Worm (Caenorhabditis elegans): ENCODE measurements around the gene tps-1.

tps-1 gene

ce11 chrX:17515207-17515902, 41.0 kb upstream of the tps-1 start:
- TF ChIP-seq sea-1 (GFP tag; conservative IDR thresholded peaks at IDR 0.05) (no peak), hmbx-1 (tag; optimal IDR thresholded peaks at IDR 0.05) (no peak), tbx-37 (GFP tag; conservative IDR thresholded peaks at IDR 0.05) (no peak), ets-7 (tag; optimal IDR thresholded peaks at IDR 0.05) (no peak)

- no peak for TF ChIP-seq aly-1 (tag; optimal IDR thresholded peaks at IDR 0.05)
- no peak for TF ChIP-seq hmbx-1 (tag; optimal IDR thresholded peaks at IDR 0.05)
- no peak for TF ChIP-seq tbx-11 (GFP tag; IDR thresholded peaks at IDR 0.05)
- TF ChIP-seq B0310.2 (tag; optimal IDR thresholded peaks at IDR 0.05): no peak
- TF ChIP-seq sea-1 (GFP tag; conservative IDR thresholded peaks at IDR 0.05): no peak
- TF ChIP-seq ceh-13 (GFP tag; optimal IDR thresholded peaks at IDR 0.05): no peak
- no peak for TF ChIP-seq tra-4 (tag; optimal IDR thresholded peaks at IDR 0.05)
- no peak for TF ChIP-seq hnd-1 (tag; optimal IDR thresholded peaks at IDR 0.05)
- TF ChIP-seq ets-7 (tag; optimal IDR thresholded peaks at IDR 0.05): no peak
- TF ChIP-seq flt-1 (GFP tag; IDR thresholded peaks at IDR 0.05): no peak
- no peak for TF ChIP-seq tbx-37 (GFP tag; conservative IDR thresholded peaks at IDR 0.05)
- no peak for TF ChIP-seq ceh-36 (tag; optimal IDR thresholded peaks at IDR 0.05)
- no peak for TF ChIP-seq F13C5.2 (tag; optimal IDR thresholded peaks at IDR 0.05)
- no peak for TF ChIP-seq hmg-4 (GFP tag; optimal IDR thresholded peaks at IDR 0.05)
- no peak for TF ChIP-seq scrt-1 (GFP tag; IDR thresholded peaks at IDR 0.05)
Observed at ce11 chrX:17514422-17514821, 40.1 kb upstream of the tps-1 start.

- no peak for TF ChIP-seq tbx-11 (GFP tag; IDR thresholded peaks at IDR 0.05)
- TF ChIP-seq ceh-13 (GFP tag; optimal IDR thresholded peaks at IDR 0.05): no peak
- peak; percentile 36 for TF ChIP-seq F13C5.2 (tag; optimal IDR thresholded peaks at IDR 0.05)
- 0 out of 2 replicates have a peak, but pooled peaks have one; percentile 12 for TF ChIP-seq sea-1 (GFP tag; conservative IDR thresholded peaks at IDR 0.05)
- TF ChIP-seq ceh-36 (tag; optimal IDR thresholded peaks at IDR 0.05): no peak
- peak; percentile 20 for TF ChIP-seq aly-1 (tag; optimal IDR thresholded peaks at IDR 0.05)
- TF ChIP-seq flt-1 (GFP tag; IDR thresholded peaks at IDR 0.05): no peak
- peak; percentile 85 for TF ChIP-seq hmg-4 (GFP tag; optimal IDR thresholded peaks at IDR 0.05)
- no peak for TF ChIP-seq ama-1 (optimal IDR thresholded peaks at IDR 0.05)
- TF ChIP-seq tra-4 (tag; optimal IDR thresholded peaks at IDR 0.05): no peak
- TF ChIP-seq pes-1 (GFP tag; IDR thresholded peaks at IDR 0.05): no peak
- peak; percentile 6 for TF ChIP-seq ets-7 (tag; optimal IDR thresholded peaks at IDR 0.05)
- no peak for TF ChIP-seq tbx-37 (GFP tag; conservative IDR thresholded peaks at IDR 0.05)
Observed at ce11 chrX:17513507-17514113, 39.3 kb upstream of the tps-1 start, which contains the start of gene nhr-1. TSS of gene nhr-1 (plus strand) at chrX:17514063.

- TF ChIP-seq ceh-36 (tag; optimal IDR thresholded peaks at IDR 0.05) (no peak), scrt-1 (GFP tag; IDR thresholded peaks at IDR 0.05) (no peak), F13C5.2 (tag; optimal IDR thresholded peaks at IDR 0.05) (no peak), hmg-4 (GFP tag; optimal IDR thresholded peaks at IDR 0.05) (no peak), tra-4 (tag; optimal IDR thresholded peaks at IDR 0.05) (no peak), tbx-37 (GFP tag; conservative IDR thresholded peaks at IDR 0.05) (no peak), hmbx-1 (tag; optimal IDR thresholded peaks at IDR 0.05) (no peak), ceh-13 (GFP tag; optimal IDR thresholded peaks at IDR 0.05) (no peak), tbx-11 (GFP tag; IDR thresholded peaks at IDR 0.05) (no peak), ama-1 (optimal IDR thresholded peaks at IDR 0.05) (no peak), aly-1 (tag; optimal IDR thresholded peaks at IDR 0.05) (no peak), flt-1 (GFP tag; IDR thresholded peaks at IDR 0.05) (no peak)
Observed at ce11 chrX:17510523-17510922, 36.2 kb upstream of the tps-1 start.

- no peak for TF ChIP-seq ama-1 (optimal IDR thresholded peaks at IDR 0.05)
- TF ChIP-seq ceh-13 (GFP tag; optimal IDR thresholded peaks at IDR 0.05): no peak
Observed at ce11 chrX:17509048-17509776, 34.9 kb upstream of the tps-1 start.

ce11 chrX:17508137-17508536, 33.8 kb upstream of the tps-1 start:
- TF ChIP-seq ets-7 (tag; optimal IDR thresholded peaks at IDR 0.05) (no peak), aly-1 (tag; optimal IDR thresholded peaks at IDR 0.05) (no peak), sea-1 (GFP tag; conservative IDR thresholded peaks at IDR 0.05) (no peak), scrt-1 (GFP tag; IDR thresholded peaks at IDR 0.05) (no peak), tbx-11 (GFP tag; IDR thresholded peaks at IDR 0.05) (no peak), tra-4 (tag; optimal IDR thresholded peaks at IDR 0.05) (no peak), ama-1 (optimal IDR thresholded peaks at IDR 0.05) (no peak), hmbx-1 (tag; optimal IDR thresholded peaks at IDR 0.05) (no peak), ceh-13 (GFP tag; optimal IDR thresholded peaks at IDR 0.05) (no peak), F13C5.2 (tag; optimal IDR thresholded peaks at IDR 0.05) (no peak), ceh-36 (tag; optimal IDR thresholded peaks at IDR 0.05) (no peak)

- TF ChIP-seq hmbx-1 (tag; optimal IDR thresholded peaks at IDR 0.05) (no peak), B0310.2 (tag; optimal IDR thresholded peaks at IDR 0.05) (no peak), ceh-13 (GFP tag; optimal IDR thresholded peaks at IDR 0.05) (no peak), tbx-11 (GFP tag; IDR thresholded peaks at IDR 0.05) (no peak), pes-1 (GFP tag; IDR thresholded peaks at IDR 0.05) (no peak), scrt-1 (GFP tag; IDR thresholded peaks at IDR 0.05) (no peak), tbx-37 (GFP tag; conservative IDR thresholded peaks at IDR 0.05) (no peak), hnd-1 (tag; optimal IDR thresholded peaks at IDR 0.05) (no peak), sea-1 (GFP tag; conservative IDR thresholded peaks at IDR 0.05) (no peak), tra-4 (tag; optimal IDR thresholded peaks at IDR 0.05) (no peak), ama-1 (optimal IDR thresholded peaks at IDR 0.05) (no peak), hmg-4 (GFP tag; optimal IDR thresholded peaks at IDR 0.05) (no peak), ets-7 (tag; optimal IDR thresholded peaks at IDR 0.05) (no peak), ceh-36 (tag; optimal IDR thresholded peaks at IDR 0.05) (no peak)
Observed at ce11 chrX:17505547-17506181, 31.3 kb upstream of the tps-1 start.
